Worm (Caenorhabditis elegans) whole organism, L1 larva: ENCODE results near the gene samp-1.
A peak's percentile ranks its signal among the peaks of the same experiment; 100 is the strongest.

Experiments used
- C04F5.9 ChIP-seq: sonication (generic microtip); optimal IDR thresholded peaks from 2 replicates; lab custom pipeline; 2016; ENCODE audit warnings: missing genetic modification characterization, missing compliant biosample characterization
- C16A3.4 ChIP-seq: fragments of 150-350 bp; optimal IDR thresholded peaks from 2 replicates; lab custom pipeline; 2014; ENCODE audit warnings: missing biosample characterization, missing genetic modification characterization
- C34B4.2 ChIP-seq: sonication (generic microtip); optimal IDR thresholded peaks from 2 replicates; lab custom pipeline; 2017; ENCODE audit warnings: mild to moderate bottlenecking, missing genetic modification characterization, missing compliant biosample characterization
- Y116A8C.19 ChIP-seq: sonication (generic microtip); optimal IDR thresholded peaks from 2 replicates; lab custom pipeline; 2016; ENCODE audit warnings: missing compliant biosample characterization, missing genetic modification characterization, borderline replicate concordance
- aly-2 ChIP-seq: fragments of 150-350 bp; optimal IDR thresholded peaks from 2 replicates; lab custom pipeline; 2014; ENCODE audit warnings: missing biosample characterization, missing genetic modification characterization
- ceh-8 ChIP-seq: fragments of 200-800 bp; sonication (Bioruptor generic); optimal IDR thresholded peaks from 2 replicates; lab custom pipeline; 2018; ENCODE audit warnings: mild to moderate bottlenecking, missing genetic modification characterization, moderate library complexity, missing compliant biosample characterization
- ceh-88 ChIP-seq: fragments of 200-800 bp; sonication (Bioruptor generic); IDR thresholded peaks from 2 replicates; pipeline ENCODE4 v1.3.6; 2022; ENCODE audit warnings: missing genetic modification characterization, missing compliant biosample characterization
- dpl-1 ChIP-seq, 3 experiments: fragments of 150-350 bp in 2 of 3; sonication (generic microtip) in 1 of 3; optimal IDR thresholded peaks; 2 replicates each; lab custom pipeline; 2014 to 2017; ENCODE audit warnings: missing biosample characterization in 3 of 3, missing genetic modification characterization in 3 of 3, missing genetic modification reagents in 3 of 3
- dsc-1 ChIP-seq: sonication (generic microtip); optimal IDR thresholded peaks from 2 replicates; lab custom pipeline; 2016; ENCODE audit warnings: mild to moderate bottlenecking, missing genetic modification characterization, missing compliant biosample characterization
- egl-27 ChIP-seq, 2 experiments: fragments of 150-350 bp in 1 of 2; sonication (generic microtip); optimal IDR thresholded peaks; 3 replicates each; lab custom pipeline; 2017 to 2018; ENCODE audit warnings: missing biosample characterization in 2 of 2, missing genetic modification characterization in 2 of 2, missing genetic modification reagents in 2 of 2
- elt-2 ChIP-seq: sonication (generic microtip); optimal IDR thresholded peaks from 2 replicates; lab custom pipeline; 2016; ENCODE audit warnings: missing genetic modification characterization, mild to moderate bottlenecking, inconsistent platforms, missing compliant biosample characterization, missing genetic modification reagents
- elt-3 ChIP-seq, 6 experiments: fragments of 150-350 bp in 1 of 6; sonication (generic microtip); optimal IDR thresholded peaks; 2 replicates each; lab custom pipeline; 2017 to 2018; ENCODE audit warnings: missing biosample characterization in 6 of 6, missing genetic modification characterization in 6 of 6, inconsistent platforms in 1 of 6
- fkh-10 ChIP-seq: sonication (generic microtip); optimal IDR thresholded peaks from 2 replicates; lab custom pipeline; 2017; ENCODE audit warnings: missing biosample characterization, missing genetic modification reagents, missing genetic modification characterization
- irx-1 ChIP-seq: sonication (generic microtip); optimal IDR thresholded peaks from 2 replicates; lab custom pipeline; 2016; ENCODE audit warnings: missing genetic modification characterization, missing compliant biosample characterization
- lin-13 ChIP-seq: fragments of 150-350 bp; optimal IDR thresholded peaks from 2 replicates; lab custom pipeline; 2014; ENCODE audit warnings: missing biosample characterization, missing genetic modification reagents, missing genetic modification characterization
- lin-15B ChIP-seq: fragments of 150-350 bp; sonication (generic microtip); optimal IDR thresholded peaks from 3 replicates; lab custom pipeline; 2014; ENCODE audit warnings: missing biosample characterization, missing genetic modification characterization
- lin-35 ChIP-seq, 2 experiments: fragments of 150-350 bp; optimal IDR thresholded peaks; 2 replicates each; lab custom pipeline; 2014; ENCODE audit warnings: missing biosample characterization in 2 of 2, missing genetic modification characterization in 2 of 2, missing genetic modification reagents in 2 of 2
- lir-3 ChIP-seq: sonication (generic microtip); optimal IDR thresholded peaks from 2 replicates; lab custom pipeline; 2016; ENCODE audit warnings: mild to moderate bottlenecking, missing genetic modification characterization, moderate library complexity, missing compliant biosample characterization; ENCODE audit not compliant: poor library complexity
- lsy-2 ChIP-seq, 2 experiments: fragments of 150-350 bp; optimal IDR thresholded peaks; 2 replicates each; lab custom pipeline; 2014; ENCODE audit warnings: missing biosample characterization in 2 of 2, missing genetic modification characterization in 2 of 2
- mdl-1 ChIP-seq, 2 experiments: fragments of 150-350 bp; optimal IDR thresholded peaks; 2 replicates each; lab custom pipeline; 2014 to 2017; ENCODE audit warnings: missing biosample characterization in 2 of 2, missing genetic modification characterization in 2 of 2, inconsistent platforms in 1 of 2
- nhr-11 ChIP-seq: fragments of 150-350 bp; optimal IDR thresholded peaks from 2 replicates; lab custom pipeline; 2014; ENCODE audit warnings: missing biosample characterization, missing genetic modification characterization
- nhr-19 ChIP-seq: fragments of 200-800 bp; sonication (Bioruptor generic); conservative IDR thresholded peaks from 2 replicates; pipeline ENCODE4 v1.3.6; 2022; ENCODE audit warnings: missing genetic modification characterization, missing compliant biosample characterization
- nhr-237 ChIP-seq: fragments of 150-350 bp; optimal IDR thresholded peaks from 2 replicates; lab custom pipeline; 2014; ENCODE audit warnings: missing biosample characterization, missing genetic modification characterization
- nhr-28 ChIP-seq: fragments of 150-350 bp; optimal IDR thresholded peaks from 2 replicates; lab custom pipeline; 2014; ENCODE audit warnings: missing biosample characterization, missing genetic modification characterization
- nhr-47 ChIP-seq: sonication (generic microtip); optimal IDR thresholded peaks from 2 replicates; lab custom pipeline; 2016; ENCODE audit warnings: mild to moderate bottlenecking, missing genetic modification characterization, moderate library complexity, missing compliant biosample characterization
- nhr-76 ChIP-seq: sonication (generic microtip); optimal IDR thresholded peaks from 2 replicates; lab custom pipeline; 2017; ENCODE audit warnings: missing biosample characterization, missing genetic modification characterization
- nhr-84 ChIP-seq: sonication (generic microtip); optimal IDR thresholded peaks from 2 replicates; lab custom pipeline; 2017; ENCODE audit warnings: missing biosample characterization, missing genetic modification characterization
- nhr-85 ChIP-seq: sonication (generic microtip); peaks from one replicate; lab custom pipeline; 2016; ENCODE audit warnings: missing genetic modification characterization, inconsistent platforms, missing compliant biosample characterization
- nhr-90 ChIP-seq: sonication (generic microtip); optimal IDR thresholded peaks from 2 replicates; lab custom pipeline; 2016; ENCODE audit warnings: mild to moderate bottlenecking, missing genetic modification characterization, missing compliant biosample characterization; ENCODE audit not compliant: poor library complexity
- pax-3 ChIP-seq: fragments of 200-800 bp; sonication (Bioruptor generic); optimal IDR thresholded peaks from 2 replicates; lab custom pipeline; 2018; ENCODE audit warnings: mild to moderate bottlenecking, missing genetic modification characterization, moderate library complexity, missing compliant biosample characterization
- skn-1 ChIP-seq: fragments of 150-350 bp; optimal IDR thresholded peaks from 2 replicates; lab custom pipeline; 2014; ENCODE audit warnings: missing biosample characterization, missing genetic modification characterization
- snpc-4 ChIP-seq: fragments of 150-350 bp; optimal IDR thresholded peaks from 2 replicates; lab custom pipeline; 2014; ENCODE audit warnings: missing biosample characterization, missing genetic modification characterization
- snu-23 ChIP-seq: sonication (generic microtip); optimal IDR thresholded peaks from 2 replicates; lab custom pipeline; 2016; ENCODE audit warnings: missing genetic modification characterization, missing compliant biosample characterization
- sptf-1 ChIP-seq: fragments of 150-350 bp; optimal IDR thresholded peaks from 2 replicates; lab custom pipeline; 2014; ENCODE audit warnings: missing biosample characterization, missing genetic modification characterization
- sup-37 ChIP-seq: fragments of 200-800 bp; sonication (Bioruptor generic); optimal IDR thresholded peaks from 2 replicates; lab custom pipeline; 2018; ENCODE audit warnings: mild to moderate bottlenecking, missing genetic modification characterization, missing compliant biosample characterization
- tlp-1 ChIP-seq: fragments of 150-350 bp; optimal IDR thresholded peaks from 2 replicates; lab custom pipeline; 2014; ENCODE audit warnings: missing biosample characterization, missing genetic modification characterization
- unc-30 ChIP-seq: sonication (generic microtip); optimal IDR thresholded peaks from 2 replicates; lab custom pipeline; 2017; ENCODE audit warnings: missing biosample characterization, missing genetic modification characterization
- unc-62 ChIP-seq: fragments of 150-350 bp; optimal IDR thresholded peaks from 2 replicates; lab custom pipeline; 2014; ENCODE audit warnings: missing biosample characterization, missing genetic modification reagents, missing genetic modification characterization
- unc-86 ChIP-seq: sonication (generic microtip); optimal IDR thresholded peaks from 2 replicates; lab custom pipeline; 2016; ENCODE audit warnings: missing genetic modification characterization, missing compliant biosample characterization
- unc-98 ChIP-seq: fragments of 200-800 bp; sonication (Bioruptor generic); IDR thresholded peaks from 2 replicates; pipeline ENCODE4 v1.3.6; 2022; ENCODE audit warnings: missing genetic modification characterization, missing compliant biosample characterization
- ztf-4 ChIP-seq: fragments of 150-350 bp; optimal IDR thresholded peaks from 2 replicates; lab custom pipeline; 2014; ENCODE audit warnings: missing biosample characterization, missing genetic modification characterization

The samp-1 gene

ce11 chrII:11347878-11348556 is 45.3 kb downstream of the samp-1 start, which contains the start of the genes B0491.6 and pigm-1 (continued):
- TF ChIP-seq nhr-237 (tag; lab: Kevin White, UChicago), result no peak
- TF ChIP-seq dpl-1 (GFP tag; optimal IDR thresholded peaks at IDR 0.05; lab: Kevin White, UChicago), result peak; percentile 80 to 92 (median 87)
- TF ChIP-seq egl-27 (tag; optimal IDR thresholded peaks at IDR 0.05; lab: Kevin White, UChicago), result no peak
- no peak for TF ChIP-seq unc-30 (tag; lab: Kevin White, UChicago)
- TF ChIP-seq unc-98 (GFP tag; lab: Robert Waterston, UW), result no peak
- peak; percentile 34 for TF ChIP-seq nhr-19 (GFP tag; lab: Robert Waterston, UW)
- peak; percentile 79 for TF ChIP-seq skn-1 (tag; lab: Kevin White, UChicago)
- peak; percentile 12 for TF ChIP-seq lin-15B
- peak; percentile 85 for TF ChIP-seq nhr-85 (tag; lab: Kevin White, UChicago)
- TF ChIP-seq C16A3.4 (tag; lab: Kevin White, UChicago), result peak; percentile 52
- TF ChIP-seq nhr-90 (tag; lab: Kevin White, UChicago), result peak; percentile 52
- TF ChIP-seq lir-3, result peak; percentile 30
- TF ChIP-seq elt-3 (tag; optimal IDR thresholded peaks at IDR 0.05; lab: Kevin White, UChicago), result peak in 1 of 6 experiments; percentile 52
- TF ChIP-seq fkh-10 (GFP tag; lab: Kevin White, UChicago), result peak; percentile 76
- peak; percentile 70 for TF ChIP-seq unc-86
- TF ChIP-seq sptf-1 (tag; lab: Kevin White, UChicago), result no peak
- no peak for TF ChIP-seq nhr-28 (tag; lab: Kevin White, UChicago)
- TF ChIP-seq nhr-76, result no peak
- no peak for TF ChIP-seq aly-2 (tag; lab: Kevin White, UChicago)
- peak; percentile 52 for TF ChIP-seq snpc-4 (tag; lab: Kevin White, UChicago)
- TF ChIP-seq ceh-88, result no peak; the same call in 1 of the 2 replicates
- no peak for TF ChIP-seq unc-62 (GFP tag; lab: Kevin White, UChicago)
- peak; percentile 48 for TF ChIP-seq ceh-8 (GFP tag; lab: Kevin White, UChicago)
- no peak for TF ChIP-seq C34B4.2
- TF ChIP-seq C04F5.9 (tag; lab: Kevin White, UChicago), result no peak
- peak; percentile 62 for TF ChIP-seq irx-1
- TF ChIP-seq lin-35 (GFP tag; optimal IDR thresholded peaks at IDR 0.05; lab: Kevin White, UChicago), result peak; percentile 87 to 96
- TF ChIP-seq elt-2 (tag; lab: Kevin White, UChicago), result peak; percentile 47
- TF ChIP-seq Y116A8C.19, result no peak
- peak; percentile 89 for TF ChIP-seq nhr-47 (tag; lab: Kevin White, UChicago)
- peak; percentile 9 for TF ChIP-seq ztf-4
- no peak for TF ChIP-seq lin-13

ce11 chrII:11349892-11350291 is 47.2 kb downstream of the samp-1 start, which contains the start of gene dph-5:
Gene dph-5 (plus strand): TSS chrII:11350192.
- TF ChIP-seq dsc-1 (tag; lab: Kevin White, UChicago) (no peak), pax-3 (no peak), mdl-1 (tag; optimal IDR thresholded peaks at IDR 0.05; lab: Kevin White, UChicago) (no peak), elt-2 (tag; lab: Kevin White, UChicago) (no peak), nhr-47 (tag; lab: Kevin White, UChicago) (no peak), snpc-4 (tag; lab: Kevin White, UChicago) (no peak), lsy-2 (tag; optimal IDR thresholded peaks at IDR 0.05; lab: Kevin White, UChicago) (no peak), irx-1 (no peak), tlp-1 (tag; lab: Kevin White, UChicago) (no peak), sup-37 (GFP tag; lab: Kevin White, UChicago) (no peak), snu-23 (GFP tag; lab: Kevin White, UChicago) (no peak), sptf-1 (tag; lab: Kevin White, UChicago) (no peak), nhr-11 (tag; lab: Kevin White, UChicago) (no peak), elt-3 (tag; optimal IDR thresholded peaks at IDR 0.05; lab: Kevin White, UChicago) (no peak), nhr-84 (no peak), lir-3 (no peak), fkh-10 (GFP tag; lab: Kevin White, UChicago) (no peak)
